Fruit fly (Drosophila melanogaster) whole organism, embryonic: ENCODE data around the gene CG11828.

Experiments
- Atf6 ChIP-seq: fragments of 200-800 bp; sonication (Bioruptor generic); IDR thresholded peaks from 2 replicates; pipeline ENCODE4 v1.3.6; 2022; ENCODE audit warnings: missing biosample characterization, missing genetic modification characterization
- CG10267 ChIP-seq: fragments of 200-800 bp; sonication (Bioruptor generic); optimal IDR thresholded peaks from 2 replicates; lab custom pipeline; 2018; ENCODE audit warnings: missing biosample characterization, mild to moderate bottlenecking, missing genetic modification characterization, moderate library complexity
- CG12236 ChIP-seq: fragments of 200-800 bp; sonication (Bioruptor generic); optimal IDR thresholded peaks from 2 replicates; lab custom pipeline; 2016; ENCODE audit warnings: missing biosample characterization, missing genetic modification characterization
- CG13775 ChIP-seq: fragments of 200-800 bp; sonication (Bioruptor generic); optimal IDR thresholded peaks from 3 replicates; lab custom pipeline; 2017; ENCODE audit warnings: missing biosample characterization, mild to moderate bottlenecking, missing genetic modification characterization
- CG14965 ChIP-seq: fragments of 200-800 bp; sonication (Bioruptor generic); optimal IDR thresholded peaks from 2 replicates; lab custom pipeline; 2016; ENCODE audit warnings: missing biosample characterization, missing genetic modification characterization, borderline replicate concordance
- CG15601 ChIP-seq: fragments of 200-800 bp; sonication (Bioruptor generic); optimal IDR thresholded peaks from 3 replicates; lab custom pipeline; 2019; ENCODE audit warnings: missing biosample characterization, mild to moderate bottlenecking, missing genetic modification characterization, moderate library complexity
- CG1602 ChIP-seq: fragments of 200-800 bp; sonication (Bioruptor generic); optimal IDR thresholded peaks from 3 replicates; lab custom pipeline; 2016; ENCODE audit warnings: missing biosample characterization, missing genetic modification characterization
- CG16863 ChIP-seq: fragments of 200-800 bp; sonication (Bioruptor generic); optimal IDR thresholded peaks from 3 replicates; lab custom pipeline; 2016; ENCODE audit warnings: missing biosample characterization, missing genetic modification characterization
- CG2116 ChIP-seq: fragments of 200-800 bp; sonication (Bioruptor generic); optimal IDR thresholded peaks from 3 replicates; lab custom pipeline; 2018; ENCODE audit warnings: missing biosample characterization, mild to moderate bottlenecking, missing genetic modification characterization
- CG30020 ChIP-seq: fragments of 200-800 bp; optimal IDR thresholded peaks from 2 replicates; lab custom pipeline; 2019; ENCODE audit warnings: missing biosample characterization, mild to moderate bottlenecking, missing genetic modification characterization, moderate library complexity
- CG30403 ChIP-seq: fragments of 200-800 bp; sonication (Bioruptor generic); optimal IDR thresholded peaks from 3 replicates; lab custom pipeline; 2016; ENCODE audit warnings: missing biosample characterization, missing genetic modification characterization
- CG3726 ChIP-seq: fragments of 200-800 bp; sonication (Bioruptor generic); IDR thresholded peaks from 3 replicates; pipeline ENCODE4, ENCODE4 v1.3.6; 2022; ENCODE audit warnings: missing biosample characterization, missing genetic modification characterization
- CG42726 ChIP-seq: fragments of 200-800 bp; sonication (Bioruptor generic); IDR thresholded peaks from 2 replicates; pipeline ENCODE4 v1.3.6; 2022; ENCODE audit warnings: missing biosample characterization, missing genetic modification characterization; ENCODE audit not compliant: partially characterized antibody
- CG5180 ChIP-seq: fragments of 200-800 bp; sonication (Bioruptor generic); optimal IDR thresholded peaks from 3 replicates; lab custom pipeline; 2017; ENCODE audit warnings: missing biosample characterization, missing genetic modification characterization, mild to moderate bottlenecking, moderate library complexity, missing genetic modification reagents
- CG6683 ChIP-seq: fragments of 200-800 bp; sonication (Bioruptor generic); optimal IDR thresholded peaks from 2 replicates; lab custom pipeline; 2017; ENCODE audit warnings: missing biosample characterization, mild to moderate bottlenecking, missing genetic modification characterization, missing genetic modification reagents
- CG6689 ChIP-seq: fragments of 200-800 bp; sonication (Bioruptor generic); IDR thresholded peaks from 2 replicates; pipeline ENCODE4 v1.3.6; 2022; ENCODE audit warnings: missing biosample characterization, missing genetic modification characterization
- CG9215 ChIP-seq: fragments of 200-800 bp; sonication (Bioruptor generic); IDR thresholded peaks from 2 replicates; pipeline ENCODE4 v1.3.6; 2022; ENCODE audit warnings: missing biosample characterization, missing genetic modification characterization
- CoRest ChIP-seq: fragments of 200-800 bp; sonication (Bioruptor generic); optimal IDR thresholded peaks from 3 replicates; lab custom pipeline; 2018; ENCODE audit warnings: missing biosample characterization, mild to moderate bottlenecking, missing genetic modification characterization, moderate library complexity
- Dbx ChIP-seq: fragments of 200-800 bp; sonication (Bioruptor generic); IDR thresholded peaks from 3 replicates; pipeline ENCODE4 v1.3.6; 2022; ENCODE audit warnings: missing biosample characterization, missing genetic modification characterization
- Dek ChIP-seq: fragments of 200-800 bp; sonication (Bioruptor generic); optimal IDR thresholded peaks from 3 replicates; lab custom pipeline; 2019; ENCODE audit warnings: missing biosample characterization, mild to moderate bottlenecking, missing genetic modification characterization, moderate library complexity
- Drgx ChIP-seq: fragments of 200-800 bp; sonication (Bioruptor generic); IDR thresholded peaks from 2 replicates; pipeline ENCODE4 v1.3.6; 2022; ENCODE audit warnings: missing biosample characterization, missing genetic modification characterization
- Fer2 ChIP-seq: fragments of 200-800 bp; sonication (Bioruptor generic); optimal IDR thresholded peaks from 2 replicates; lab custom pipeline; 2018; ENCODE audit warnings: missing biosample characterization, mild to moderate bottlenecking, missing genetic modification characterization, moderate library complexity
- Fer3 ChIP-seq: fragments of 200-800 bp; sonication (Bioruptor generic); optimal IDR thresholded peaks from 2 replicates; lab custom pipeline; 2018; ENCODE audit warnings: missing biosample characterization, mild to moderate bottlenecking, missing genetic modification characterization, moderate library complexity
- H15 ChIP-seq: fragments of 200-800 bp; sonication (Bioruptor generic); IDR thresholded peaks from 3 replicates; pipeline ENCODE4 v1.3.6; 2022; ENCODE audit warnings: missing biosample characterization, missing genetic modification characterization
- HLHmδ ChIP-seq: fragments of 200-800 bp; sonication (Bioruptor generic); optimal IDR thresholded peaks from 2 replicates; lab custom pipeline; 2018; ENCODE audit warnings: missing biosample characterization, mild to moderate bottlenecking, missing genetic modification characterization, moderate library complexity
- HmgZ ChIP-seq: fragments of 200-800 bp; sonication (Bioruptor generic); optimal IDR thresholded peaks from 2 replicates; lab custom pipeline; 2018; ENCODE audit warnings: missing biosample characterization, mild to moderate bottlenecking, missing genetic modification characterization
- Meics ChIP-seq: fragments of 200-800 bp; sonication (Bioruptor generic); optimal IDR thresholded peaks from 2 replicates; lab custom pipeline; 2017; ENCODE audit warnings: missing biosample characterization, mild to moderate bottlenecking, missing genetic modification characterization
- Sox100B ChIP-seq: fragments of 200-800 bp; sonication (Bioruptor generic); optimal IDR thresholded peaks from 3 replicates; lab custom pipeline; 2018; ENCODE audit warnings: missing biosample characterization, mild to moderate bottlenecking, missing genetic modification characterization
- bcd ChIP-seq: fragments of 200-800 bp; sonication (Bioruptor generic); optimal IDR thresholded peaks from 2 replicates; lab custom pipeline; 2017; ENCODE audit warnings: missing biosample characterization, mild to moderate bottlenecking, missing genetic modification characterization
- cad ChIP-seq: fragments of >200 bp; optimal IDR thresholded peaks from 2 replicates; lab custom pipeline; 2017; ENCODE audit warnings: missing biosample characterization, missing genetic modification characterization
- caup ChIP-seq: fragments of 200-800 bp; sonication (Bioruptor generic); optimal IDR thresholded peaks from 3 replicates; lab custom pipeline; 2017; ENCODE audit warnings: missing biosample characterization, mild to moderate bottlenecking, missing genetic modification characterization, moderate library complexity; ENCODE audit not compliant: severe bottlenecking
- chinmo ChIP-seq: fragments of 200-800 bp; sonication (Bioruptor generic); IDR thresholded peaks from 4 replicates; pipeline ENCODE4 v1.3.6; 2022; ENCODE audit warnings: missing biosample characterization, missing genetic modification characterization; ENCODE audit not compliant: partially characterized antibody
- disco-r ChIP-seq: fragments of 200-800 bp; sonication (Bioruptor generic); optimal IDR thresholded peaks from 2 replicates; lab custom pipeline; 2016; ENCODE audit warnings: missing biosample characterization, missing genetic modification characterization
- dm ChIP-seq: fragments of 200-800 bp; sonication (Bioruptor generic); optimal IDR thresholded peaks from 3 replicates; lab custom pipeline; 2016; ENCODE audit warnings: missing biosample characterization, missing genetic modification characterization
- dpn ChIP-seq, 2 experiments: fragments of 200-800 bp; sonication (Bioruptor generic); optimal IDR thresholded peaks; 3 replicates each; lab custom pipeline; 2016; ENCODE audit warnings: missing biosample characterization in 2 of 2, missing genetic modification characterization in 2 of 2
- fd3F ChIP-seq: fragments of 200-800 bp; sonication (Bioruptor generic); optimal IDR thresholded peaks from 2 replicates; lab custom pipeline; 2018; ENCODE audit warnings: missing biosample characterization, mild to moderate bottlenecking, missing genetic modification characterization, moderate library complexity
- gcm ChIP-seq: fragments of 200-800 bp; sonication (Bioruptor generic); optimal IDR thresholded peaks from 2 replicates; lab custom pipeline; 2019; ENCODE audit warnings: missing biosample characterization, mild to moderate bottlenecking, missing genetic modification characterization, moderate library complexity
- gcm2 ChIP-seq: fragments of 200-800 bp; sonication (Bioruptor generic); optimal IDR thresholded peaks from 2 replicates; lab custom pipeline; 2016; ENCODE audit warnings: missing biosample characterization, missing genetic modification characterization
- hbn ChIP-seq: fragments of 200-800 bp; sonication (Bioruptor generic); IDR thresholded peaks from 2 replicates; pipeline ENCODE4 v1.3.6; 2022; ENCODE audit warnings: missing biosample characterization, missing genetic modification characterization; ENCODE audit not compliant: partially characterized antibody
- maf-S ChIP-seq: fragments of 200-800 bp; sonication (Bioruptor generic); optimal IDR thresholded peaks from 2 replicates; lab custom pipeline; 2016; ENCODE audit warnings: missing biosample characterization, missing genetic modification characterization
- mam ChIP-seq: fragments of 200-800 bp; sonication (Bioruptor generic); optimal IDR thresholded peaks from 3 replicates; lab custom pipeline; 2016; ENCODE audit warnings: missing biosample characterization, missing genetic modification characterization
- pan ChIP-seq, 4 experiments: fragments of >200 bp in 3 of 4; fragments of 200-800 bp in 1 of 4; sonication (Bioruptor generic) in 1 of 4; optimal IDR thresholded peaks in 3 of 4; IDR thresholded peaks in 1 of 4; 2 replicates each; pipeline versions ENCODE4 v1.3.6 to Lab custom; 2017 to 2022; ENCODE audit warnings: missing biosample characterization in 2 of 4, missing genetic modification characterization in 2 of 4, mixed read lengths in 1 of 4
- ranshi ChIP-seq: fragments of 200-800 bp; sonication (Bioruptor generic); IDR thresholded peaks from 2 replicates; pipeline ENCODE4 v1.3.6; 2022; ENCODE audit warnings: missing biosample characterization, missing genetic modification characterization
- sens-2 ChIP-seq: fragments of 200-800 bp; sonication (Bioruptor generic); IDR thresholded peaks from 2 replicates; pipeline ENCODE4 v1.3.6; 2022; ENCODE audit warnings: missing biosample characterization, missing genetic modification characterization
- wek ChIP-seq: fragments of 200-800 bp; sonication (Bioruptor generic); optimal IDR thresholded peaks from 3 replicates; lab custom pipeline; 2018; ENCODE audit warnings: missing biosample characterization, mild to moderate bottlenecking, missing genetic modification characterization, moderate library complexity
- zen ChIP-seq: fragments of 200-800 bp; sonication (Bioruptor generic); optimal IDR thresholded peaks from 3 replicates; lab custom pipeline; 2018; ENCODE audit warnings: missing biosample characterization, mild to moderate bottlenecking, missing genetic modification characterization, moderate library complexity
- zen2 ChIP-seq: fragments of 200-800 bp; sonication (Bioruptor generic); IDR thresholded peaks from 3 replicates; pipeline ENCODE4 v1.3.6; 2022; ENCODE audit warnings: missing biosample characterization, missing genetic modification characterization; ENCODE audit not compliant: partially characterized antibody
- zfh1 ChIP-seq: fragments of 200-800 bp; sonication (Bioruptor generic); IDR thresholded peaks from 3 replicates; pipeline ENCODE4 v1.3.6; 2022; ENCODE audit warnings: missing biosample characterization, missing genetic modification characterization
- zfh2 ChIP-seq: fragments of 200-800 bp; sonication (Bioruptor generic); optimal IDR thresholded peaks from 2 replicates; lab custom pipeline; 2016; ENCODE audit warnings: missing biosample characterization, missing genetic modification characterization

CG11828 gene

dm6 chr3R:28891513-28892097 lies 31.2 kb upstream of the CG11828 start (continued):
- TF ChIP-seq gcm (GFP tag; lab: Kevin White, UChicago) (no peak), CG14965 (GFP tag; lab: Kevin White, UChicago) (no peak), CG12236 (GFP tag; lab: Kevin White, UChicago) (no peak), fd3F (GFP tag; lab: Kevin White, UChicago) (no peak), pan (optimal IDR thresholded peaks at IDR 0.05; lab: Kevin White, UChicago) (no peak), pan (GFP tag; optimal IDR thresholded peaks at IDR 0.05 in 1 of 2, IDR thresholded peaks at IDR 0.05 in 1 of 2) (no peak), disco-r (no peak), HLHmδ (GFP tag; lab: Kevin White, UChicago) (no peak), zen2 (0 out of 3 replicates have a peak, but pooled peaks have one; percentile 46), CG16863 (GFP tag; lab: Kevin White, UChicago) (no peak), mam (GFP tag; lab: Kevin White, UChicago) (peak; percentile 5), hbn (GFP tag; lab: Robert Waterston, UW) (no peak), bcd (GFP tag; lab: Kevin White, UChicago) (no peak), zen (tag; lab: Kevin White, UChicago) (no peak), Dbx (GFP tag; lab: Robert Waterston, UW) (no peak), Dek (tag; lab: Kevin White, UChicago) (no peak), zfh1 (GFP tag; lab: Robert Waterston, UW) (peak; percentile 24; the same call in 1 of the 3 replicates), zfh2 (GFP tag; lab: Kevin White, UChicago) (no peak), sens-2 (GFP tag; lab: Robert Waterston, UW) (no peak), CG9215 (GFP tag; lab: Robert Waterston, UW) (no peak), CG1602 (GFP tag; lab: Kevin White, UChicago) (no peak), dpn (GFP tag; optimal IDR thresholded peaks at IDR 0.05; lab: Kevin White, UChicago) (peak in 1 of 2 experiments; percentile 11), Fer3 (tag; lab: Kevin White, UChicago) (no peak), CG6689 (GFP tag; lab: Robert Waterston, UW) (no peak), CG2116 (no peak), CG5180 (peak; percentile 100), CG3726 (GFP tag; lab: Robert Waterston, UW) (no peak), caup (GFP tag; lab: Kevin White, UChicago) (no peak), HmgZ (tag; lab: Kevin White, UChicago) (no peak), CG30403 (GFP tag; lab: Kevin White, UChicago) (no peak), CG10267 (tag; lab: Kevin White, UChicago) (no peak), maf-S (GFP tag; lab: Kevin White, UChicago) (no peak), chinmo (peak; percentile 70; the same call in 2 of the 4 replicates), Atf6 (GFP tag; lab: Robert Waterston, UW) (peak; percentile 21; the same call in 1 of the 2 replicates), wek (no peak), Drgx (GFP tag; lab: Robert Waterston, UW) (no peak), Meics (GFP tag; lab: Kevin White, UChicago) (no peak), Fer2 (no peak), CoRest (tag; lab: Kevin White, UChicago) (no peak), Sox100B (GFP tag; lab: Kevin White, UChicago) (no peak), CG13775 (GFP tag; lab: Kevin White, UChicago) (no peak), gcm2 (GFP tag; lab: Kevin White, UChicago) (no peak), ranshi (GFP tag; lab: Robert Waterston, UW) (0 out of 2 replicates have a peak, but pooled peaks have one; percentile 47), cad (GFP tag; lab: Kevin White, UChicago) (no peak), dm (no peak), H15 (no peak), CG15601 (tag; lab: Kevin White, UChicago) (no peak), CG6683 (GFP tag; lab: Kevin White, UChicago) (no peak), CG30020 (tag; lab: Kevin White, UChicago) (no peak), CG42726 (GFP tag; lab: Robert Waterston, UW) (0 out of 2 replicates have a peak, but pooled peaks have one; percentile 22)
